Fruit fly (Drosophila melanogaster) whole organism, prepupa: ENCODE results near the gene chas.
A peak's percentile ranks its signal among the peaks of the same experiment; 100 is the strongest.

ENCODE experiments used
- Blimp-1 ChIP-seq: fragments of 200-800 bp; sonication (Bioruptor generic); optimal IDR thresholded peaks from 3 replicates; lab custom pipeline; 2017; ENCODE audit warnings: missing biosample characterization, missing genetic modification characterization, mild to moderate bottlenecking, moderate library complexity, missing genetic modification reagents
- CG10669 ChIP-seq: fragments of 200-800 bp; sonication (Bioruptor generic); optimal IDR thresholded peaks from 3 replicates; lab custom pipeline; 2018; ENCODE audit warnings: missing biosample characterization, mild to moderate bottlenecking, missing genetic modification characterization, moderate library complexity
- CG11902 ChIP-seq: fragments of 200-800 bp; sonication (Bioruptor generic); optimal IDR thresholded peaks from 3 replicates; lab custom pipeline; 2016; ENCODE audit warnings: missing biosample characterization, missing genetic modification characterization
- CG15336 ChIP-seq: fragments of 200-800 bp; sonication (Bioruptor generic); IDR thresholded peaks from 2 replicates; pipeline ENCODE4 v1.3.6; 2022; ENCODE audit warnings: missing biosample characterization, missing genetic modification characterization
- CG31627 ChIP-seq: fragments of 200-800 bp; sonication (Bioruptor generic); optimal IDR thresholded peaks from 3 replicates; lab custom pipeline; 2016; ENCODE audit warnings: missing biosample characterization, missing genetic modification characterization
- CG32006 ChIP-seq: fragments of 200-800 bp; sonication (Bioruptor generic); optimal IDR thresholded peaks from 3 replicates; lab custom pipeline; 2017; ENCODE audit warnings: missing biosample characterization, mild to moderate bottlenecking, missing genetic modification characterization
- CG34406 ChIP-seq: fragments of 200-800 bp; sonication (Bioruptor generic); optimal IDR thresholded peaks from 3 replicates; lab custom pipeline; 2016; ENCODE audit warnings: missing biosample characterization, missing genetic modification characterization
- CG3919 ChIP-seq: fragments of 200-800 bp; sonication (Bioruptor generic); optimal IDR thresholded peaks from 3 replicates; lab custom pipeline; 2016; ENCODE audit warnings: missing biosample characterization, missing genetic modification characterization
- CG6163 ChIP-seq: fragments of 200-800 bp; sonication (Bioruptor generic); IDR thresholded peaks from 3 replicates; pipeline ENCODE4 v1.3.6; 2022; ENCODE audit warnings: missing biosample characterization, missing genetic modification characterization
- CG6276 ChIP-seq: fragments of 200-800 bp; sonication (Bioruptor generic); optimal IDR thresholded peaks from 2 replicates; lab custom pipeline; 2017; ENCODE audit warnings: missing biosample characterization, mild to moderate bottlenecking, missing genetic modification characterization
- CG6808 ChIP-seq: fragments of 200-800 bp; sonication (Bioruptor generic); optimal IDR thresholded peaks from 3 replicates; lab custom pipeline; 2017; ENCODE audit warnings: missing biosample characterization, missing genetic modification characterization, mild to moderate bottlenecking, moderate library complexity, missing genetic modification reagents
- CG6854 ChIP-seq: fragments of 200-800 bp; sonication (Bioruptor generic); optimal IDR thresholded peaks from 2 replicates; lab custom pipeline; 2017; ENCODE audit warnings: missing biosample characterization, mild to moderate bottlenecking, missing genetic modification characterization
- CG8119 ChIP-seq: fragments of 200-800 bp; sonication (Bioruptor generic); IDR thresholded peaks from 3 replicates; pipeline ENCODE4 v1.3.6; 2022; ENCODE audit warnings: missing biosample characterization, missing genetic modification characterization
- CG9139 ChIP-seq: fragments of 200-800 bp; sonication (Bioruptor generic); optimal IDR thresholded peaks from 3 replicates; lab custom pipeline; 2017; ENCODE audit warnings: missing biosample characterization, mild to moderate bottlenecking, missing genetic modification characterization
- Eip78C ChIP-seq: fragments of 200-800 bp; sonication (Bioruptor generic); peaks from one replicate; lab custom pipeline; 2016; ENCODE audit warnings: missing biosample characterization, missing genetic modification characterization
- Ets21C ChIP-seq: fragments of 200-800 bp; sonication (Bioruptor generic); optimal IDR thresholded peaks from 3 replicates; lab custom pipeline; 2016; ENCODE audit warnings: missing biosample characterization, missing genetic modification characterization
- Hr4 ChIP-seq: fragments of 200-800 bp; sonication (Bioruptor generic); optimal IDR thresholded peaks from 3 replicates; lab custom pipeline; 2016; ENCODE audit warnings: missing biosample characterization, missing genetic modification characterization
- Lpt ChIP-seq: fragments of 200-800 bp; sonication (Bioruptor generic); optimal IDR thresholded peaks from 3 replicates; lab custom pipeline; 2016; ENCODE audit warnings: missing biosample characterization, missing genetic modification characterization
- Met ChIP-seq: fragments of 200-800 bp; sonication (Bioruptor generic); optimal IDR thresholded peaks from 3 replicates; lab custom pipeline; 2016; ENCODE audit warnings: missing biosample characterization, missing genetic modification characterization
- OdsH ChIP-seq: fragments of 200-800 bp; sonication (Bioruptor generic); optimal IDR thresholded peaks from 3 replicates; lab custom pipeline; 2016; ENCODE audit warnings: missing biosample characterization, missing genetic modification characterization
- Sox14 ChIP-seq: fragments of 200-800 bp; sonication (Bioruptor generic); optimal IDR thresholded peaks from 3 replicates; lab custom pipeline; 2016; ENCODE audit warnings: missing biosample characterization, missing genetic modification characterization
- achi ChIP-seq: fragments of 200-800 bp; sonication (Bioruptor generic); optimal IDR thresholded peaks from 3 replicates; lab custom pipeline; 2016; ENCODE audit warnings: missing biosample characterization, missing genetic modification characterization
- dac ChIP-seq: fragments of 200-800 bp; sonication (Bioruptor generic); optimal IDR thresholded peaks from 2 replicates; lab custom pipeline; 2017; ENCODE audit warnings: missing biosample characterization, mild to moderate bottlenecking, missing genetic modification characterization
- dsx ChIP-seq: fragments of 200-800 bp; optimal IDR thresholded peaks from 3 replicates; lab custom pipeline; 2019; ENCODE audit warnings: missing biosample characterization, mild to moderate bottlenecking, missing genetic modification characterization, moderate library complexity; ENCODE audit not compliant: poor library complexity, severe bottlenecking
- eg ChIP-seq: fragments of 200-800 bp; sonication (Bioruptor generic); IDR thresholded peaks from 3 replicates; pipeline ENCODE4 v1.3.6; 2022; ENCODE audit warnings: missing biosample characterization, missing genetic modification characterization
- esn ChIP-seq: fragments of 200-800 bp; sonication (Bioruptor generic); optimal IDR thresholded peaks from 2 replicates; lab custom pipeline; 2016; ENCODE audit warnings: missing biosample characterization, mild to moderate bottlenecking, missing genetic modification characterization, moderate library complexity
- fd59A ChIP-seq: fragments of 200-800 bp; sonication (Bioruptor generic); optimal IDR thresholded peaks from 2 replicates; lab custom pipeline; 2017; ENCODE audit warnings: missing biosample characterization, mild to moderate bottlenecking, missing genetic modification characterization, missing genetic modification reagents
- fkh ChIP-seq: fragments of 200-800 bp; sonication (Bioruptor generic); optimal IDR thresholded peaks from 3 replicates; lab custom pipeline; 2017; ENCODE audit warnings: missing biosample characterization, mild to moderate bottlenecking, missing genetic modification characterization, moderate library complexity
- lz ChIP-seq: fragments of 200-800 bp; sonication (Bioruptor generic); optimal IDR thresholded peaks from 3 replicates; lab custom pipeline; 2016; ENCODE audit warnings: missing biosample characterization, missing genetic modification characterization
- net ChIP-seq: fragments of 200-800 bp; sonication (Bioruptor generic); optimal IDR thresholded peaks from 3 replicates; lab custom pipeline; 2016; ENCODE audit warnings: missing biosample characterization, missing genetic modification characterization
- pdm3 ChIP-seq: fragments of 200-800 bp; sonication (Bioruptor generic); optimal IDR thresholded peaks from 3 replicates; lab custom pipeline; 2016; ENCODE audit warnings: missing biosample characterization, missing genetic modification characterization
- spab ChIP-seq: fragments of 200-800 bp; sonication (Bioruptor generic); optimal IDR thresholded peaks from 2 replicates; lab custom pipeline; 2017; ENCODE audit warnings: missing biosample characterization, mild to moderate bottlenecking, missing genetic modification characterization, missing genetic modification reagents
- ss ChIP-seq, 2 experiments: fragments of 200-800 bp; sonication (Bioruptor generic); optimal IDR thresholded peaks; 2 replicates in 1 of 2; 3 replicates in 1 of 2; lab custom pipeline; 2017 to 2018; ENCODE audit warnings: mild to moderate bottlenecking in 2 of 2, missing biosample characterization in 2 of 2, missing genetic modification characterization in 2 of 2, moderate library complexity in 1 of 2
- vri ChIP-seq: fragments of 200-800 bp; sonication (Bioruptor generic); optimal IDR thresholded peaks from 3 replicates; lab custom pipeline; 2016; ENCODE audit warnings: missing biosample characterization, mild to moderate bottlenecking, missing genetic modification characterization

Gene chas

DNA sequence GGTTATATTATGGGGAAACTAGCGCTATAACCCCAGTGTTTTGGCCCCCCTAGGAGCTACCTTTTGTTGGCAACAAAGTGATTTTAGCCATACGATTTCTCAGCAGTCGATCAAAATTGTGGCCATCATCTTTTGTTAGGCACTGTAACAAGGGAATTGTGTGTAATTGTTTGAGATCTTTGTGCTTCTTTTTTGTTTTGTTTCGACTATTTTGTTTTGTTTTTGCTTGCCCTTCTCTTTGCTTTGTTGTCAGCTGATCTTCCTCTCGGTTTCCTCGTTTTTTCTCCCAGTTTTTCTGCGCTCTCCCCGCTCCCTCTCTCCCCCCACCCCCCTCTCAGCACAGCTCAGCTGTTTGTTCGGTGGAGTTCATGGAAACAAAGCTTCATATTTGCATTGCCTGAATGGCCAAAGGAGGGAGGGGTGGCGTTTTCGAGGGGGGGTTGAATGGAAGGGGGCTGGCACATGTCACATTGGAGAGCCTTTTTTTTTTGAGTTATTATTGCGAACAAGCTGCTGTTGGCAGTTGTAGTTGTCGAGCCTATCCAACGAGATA lies 27.5 kb upstream of the chas start (continued):
- TF ChIP-seq fkh (peak; percentile 45), spab (peak; percentile 31), eg (GFP tag; lab: Robert Waterston, UW) (0 out of 3 replicates have a peak, but pooled peaks have one; percentile 30), lz (GFP tag; lab: Kevin White, UChicago) (no peak), CG34406 (GFP tag; lab: Kevin White, UChicago) (no peak), Hr4 (GFP tag; lab: Kevin White, UChicago) (no peak), Blimp-1 (no peak), CG8119 (GFP tag; lab: Robert Waterston, UW) (no peak), CG11902 (no peak), CG32006 (GFP tag; lab: Kevin White, UChicago) (no peak), CG15336 (no peak), Ets21C (GFP tag; lab: Kevin White, UChicago) (no peak), achi (no peak)

- peak; percentile 37 for TF ChIP-seq CG6276 (GFP tag; lab: Kevin White, UChicago)
- TF ChIP-seq CG8119 (GFP tag; lab: Robert Waterston, UW) = 0 out of 3 replicates have a peak, but pooled peaks have one; percentile 22
- 0 out of 3 replicates have a peak, but pooled peaks have one; percentile 28 for TF ChIP-seq CG6163
- no peak for TF ChIP-seq dac (GFP tag; lab: Kevin White, UChicago)
- peak; percentile 46; the same call in 2 of the 3 replicates for TF ChIP-seq eg (GFP tag; lab: Robert Waterston, UW)
- TF ChIP-seq achi = no peak
- peak; percentile 56 for TF ChIP-seq CG32006 (GFP tag; lab: Kevin White, UChicago)
- peak; percentile 53; the same call in 1 of the 2 replicates for TF ChIP-seq CG15336
- peak; percentile 55 for TF ChIP-seq Eip78C (GFP tag; lab: Kevin White, UChicago)
These were observed 25.9 kb upstream of the chas start for dm6 chrX:17724288-17724914.

- TF ChIP-seq dsx (peak; percentile 10), Lpt (peak; percentile 35), vri (GFP tag; lab: Kevin White, UChicago) (peak; percentile 3), CG15336 (0 out of 2 replicates have a peak, but pooled peaks have one; percentile 31), pdm3 (GFP tag; lab: Kevin White, UChicago) (no peak), CG6854 (GFP tag; lab: Kevin White, UChicago) (peak; percentile 61), eg (GFP tag; lab: Robert Waterston, UW) (peak; percentile 49), CG8119 (GFP tag; lab: Robert Waterston, UW) (no peak), CG6276 (GFP tag; lab: Kevin White, UChicago) (no peak), CG6163 (peak; percentile 72), net (GFP tag; lab: Kevin White, UChicago) (peak; percentile 4), fkh (peak; percentile 67), Sox14 (peak; percentile 44), CG9139 (GFP tag; lab: Kevin White, UChicago) (peak; percentile 1), ss (GFP tag; optimal IDR thresholded peaks at IDR 0.05; lab: Kevin White, UChicago) (peak; percentile 31 to 61), Met (GFP tag; lab: Kevin White, UChicago) (no peak), CG11902 (no peak), CG3919 (GFP tag; lab: Kevin White, UChicago) (peak; percentile 24), CG31627 (no peak), OdsH (GFP tag; lab: Kevin White, UChicago) (no peak), esn (peak; percentile 22), fd59A (no peak), CG10669 (GFP tag; lab: Kevin White, UChicago) (peak; percentile 55), Eip78C (GFP tag; lab: Kevin White, UChicago) (peak; percentile 74), CG6808 (GFP tag; lab: Kevin White, UChicago) (no peak)
These were observed 24.4 kb upstream of the chas start for dm6 chrX:17722912-17723311.
